Worm (Caenorhabditis elegans): Measurements from ENCODE around the gene F48F7.5.
A peak's percentile ranks its signal among the peaks of the same experiment; 100 is the strongest.

DNA sequence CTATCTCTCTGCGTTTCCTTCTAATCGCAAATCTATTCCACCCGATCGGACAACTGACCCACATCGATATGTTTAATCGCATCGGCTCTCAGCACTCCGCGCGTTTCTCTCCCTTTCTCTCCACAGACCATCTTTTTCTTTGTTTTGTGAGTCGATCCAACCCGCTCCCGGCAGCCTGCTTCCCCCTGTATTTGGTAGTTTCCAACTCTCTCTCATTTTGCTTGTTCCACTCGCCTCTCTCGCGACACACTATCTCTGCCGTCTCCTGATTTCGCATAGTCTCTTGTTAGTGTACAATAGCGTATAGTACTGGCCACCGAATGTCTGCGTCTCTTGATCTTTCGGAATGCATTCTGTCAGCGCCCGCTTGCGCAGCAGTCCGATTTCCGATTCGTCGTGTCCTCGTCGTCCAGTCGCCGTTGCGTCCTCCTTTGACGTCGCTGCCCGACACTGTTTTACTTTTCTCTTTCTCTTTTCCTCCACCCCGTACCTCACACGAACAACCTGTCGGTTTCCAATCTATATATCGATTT is 24.8 kb upstream of the F48F7.5 start:
- TF ChIP-seq ceh-39 (tag; optimal IDR thresholded peaks at IDR 0.05) (peak; percentile 23), nhr-237 (tag; optimal IDR thresholded peaks at IDR 0.05) (peak; percentile 29), snpc-4 (tag; optimal IDR thresholded peaks at IDR 0.05) (no peak)
